Worm (Caenorhabditis elegans) whole organism, early embryonic: ENCODE measurements around the gene npr-20.

Experiments used
- F13C5.2 ChIP-seq: sonication (generic microtip); optimal IDR thresholded peaks from 2 replicates; lab custom pipeline; 2017; ENCODE audit warnings: mild to moderate bottlenecking, missing genetic modification characterization, inconsistent platforms, missing compliant biosample characterization
- ama-1 ChIP-seq: fragments of 150-350 bp; optimal IDR thresholded peaks from 2 replicates; lab custom pipeline; 2014
- ceh-13 ChIP-seq: fragments of 200-800 bp; sonication (Bioruptor generic); optimal IDR thresholded peaks from 2 replicates; lab custom pipeline; 2018; ENCODE audit warnings: mild to moderate bottlenecking, missing genetic modification characterization, missing compliant biosample characterization
- ets-7 ChIP-seq: sonication (generic microtip); optimal IDR thresholded peaks from 2 replicates; lab custom pipeline; 2016; ENCODE audit warnings: missing genotype, missing genetic modification characterization, missing compliant biosample characterization
- flt-1 ChIP-seq: fragments of 200-800 bp; sonication (Bioruptor generic); IDR thresholded peaks from 2 replicates; pipeline ENCODE4 v1.3.6; 2022; ENCODE audit warnings: missing genetic modification characterization, missing compliant biosample characterization
- hmg-4 ChIP-seq: fragments of 200-800 bp; sonication (Bioruptor generic); optimal IDR thresholded peaks from 2 replicates; lab custom pipeline; 2018; ENCODE audit warnings: mild to moderate bottlenecking, missing genetic modification characterization, missing compliant biosample characterization
- hnd-1 ChIP-seq: sonication (generic microtip); optimal IDR thresholded peaks from 2 replicates; lab custom pipeline; 2016; ENCODE audit warnings: missing genetic modification characterization, missing compliant biosample characterization
- scrt-1 ChIP-seq: fragments of 200-800 bp; sonication (Bioruptor generic); IDR thresholded peaks from 2 replicates; pipeline ENCODE4 v1.3.6; 2022; ENCODE audit warnings: missing genetic modification characterization, missing compliant biosample characterization
- sea-1 ChIP-seq: fragments of 200-800 bp; sonication (Bioruptor generic); conservative IDR thresholded peaks from 2 replicates; pipeline ENCODE4 v1.3.6; 2022; ENCODE audit warnings: missing genetic modification characterization, missing compliant biosample characterization
- tbx-11 ChIP-seq: fragments of 200-800 bp; sonication (Bioruptor generic); IDR thresholded peaks from 2 replicates; pipeline ENCODE4 v1.3.6; 2022; ENCODE audit warnings: missing genetic modification characterization, missing compliant biosample characterization
- tbx-37 ChIP-seq: fragments of 200-800 bp; sonication (Bioruptor generic); conservative IDR thresholded peaks from 2 replicates; pipeline ENCODE4 v1.3.6; 2022; ENCODE audit warnings: missing genetic modification reagents, missing genetic modification characterization, missing compliant biosample characterization
- tra-4 ChIP-seq: sonication (generic microtip); optimal IDR thresholded peaks from 2 replicates; lab custom pipeline; 2017; ENCODE audit warnings: missing genetic modification characterization, missing compliant biosample characterization

DNA sequence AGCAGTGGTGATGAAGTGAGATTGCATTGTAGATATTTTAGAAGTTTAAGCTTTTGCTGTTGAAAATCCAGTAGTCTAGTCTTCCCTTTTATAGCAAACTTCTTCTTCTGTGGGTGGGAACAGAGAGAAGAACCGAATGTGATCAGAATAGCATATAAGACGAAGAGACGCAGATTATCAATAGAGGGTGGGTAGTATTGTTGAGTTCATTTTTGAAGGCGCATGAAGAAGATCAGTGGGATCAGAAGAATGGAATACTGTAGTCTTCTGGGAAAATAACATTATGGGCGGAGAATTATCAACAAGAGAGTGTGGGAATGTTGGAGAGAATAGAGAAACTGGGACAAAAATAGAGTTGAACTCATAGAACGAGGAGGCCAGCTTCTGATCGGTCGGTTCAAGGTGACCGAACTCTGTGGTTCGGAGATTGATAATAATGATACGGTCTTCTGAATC lies 43.8 kb downstream of the npr-20 start, which contains the start of gene F46C5.1:
- TF ChIP-seq ama-1 (lab: Kevin White, UChicago) (no peak), tbx-37 (GFP tag; lab: Robert Waterston, UW) (no peak), tbx-11 (GFP tag; lab: Robert Waterston, UW) (no peak), ets-7 (tag; lab: Kevin White, UChicago) (no peak), scrt-1 (GFP tag; lab: Robert Waterston, UW) (no peak), F13C5.2 (tag; lab: Kevin White, UChicago) (no peak), hmg-4 (GFP tag; lab: Kevin White, UChicago) (no peak), flt-1 (GFP tag; lab: Robert Waterston, UW) (no peak), tra-4 (tag; lab: Kevin White, UChicago) (no peak), ceh-13 (GFP tag; lab: Kevin White, UChicago) (no peak), sea-1 (GFP tag; lab: Robert Waterston, UW) (no peak), hnd-1 (tag; lab: Kevin White, UChicago) (no peak)
